Worm (Caenorhabditis elegans) whole organism, L3 larva: Measurements from ENCODE around the gene C10E2.1.

ENCODE experiments used
- R02D3.7 ChIP-seq: fragments of 150-350 bp; optimal IDR thresholded peaks from 2 replicates; lab custom pipeline; 2014; ENCODE audit warnings: missing biosample characterization, missing genetic modification characterization
- ZK546.5 ChIP-seq: sonication (generic microtip); optimal IDR thresholded peaks from 2 replicates; lab custom pipeline; 2017; ENCODE audit warnings: missing biosample characterization, missing genetic modification characterization
- aly-2 ChIP-seq: fragments of 150-350 bp; optimal IDR thresholded peaks from 2 replicates; lab custom pipeline; 2014; ENCODE audit warnings: missing biosample characterization, missing genetic modification characterization
- ama-1 ChIP-seq: fragments of 150-350 bp; optimal IDR thresholded peaks from 2 replicates; lab custom pipeline; 2018
- ceh-16 ChIP-seq: sonication (generic microtip); optimal IDR thresholded peaks from 2 replicates; lab custom pipeline; 2017; ENCODE audit warnings: missing biosample characterization, missing genetic modification characterization
- ceh-28 ChIP-seq: fragments of 150-350 bp; optimal IDR thresholded peaks from 2 replicates; lab custom pipeline; 2014; ENCODE audit warnings: missing biosample characterization, missing genetic modification reagents, missing genetic modification characterization
- ceh-9 ChIP-seq: sonication (generic microtip); optimal IDR thresholded peaks from 2 replicates; lab custom pipeline; 2018; ENCODE audit warnings: missing biosample characterization, missing genetic modification characterization
- daf-12 ChIP-seq: fragments of 150-350 bp; optimal IDR thresholded peaks from 2 replicates; lab custom pipeline; 2014; ENCODE audit warnings: missing biosample characterization, missing genetic modification reagents, missing genetic modification characterization
- egl-27 ChIP-seq: sonication (generic microtip); optimal IDR thresholded peaks from 4 replicates; lab custom pipeline; 2017; ENCODE audit warnings: missing biosample characterization, missing genetic modification reagents, missing genetic modification characterization
- egl-5 ChIP-seq: fragments of 150-350 bp; optimal IDR thresholded peaks from 2 replicates; lab custom pipeline; 2017; ENCODE audit warnings: missing biosample characterization, missing genetic modification reagents, missing genetic modification characterization, inconsistent platforms
- elt-1 ChIP-seq: fragments of 150-350 bp; optimal IDR thresholded peaks from 2 replicates; lab custom pipeline; 2014; ENCODE audit warnings: missing biosample characterization, missing genetic modification characterization
- elt-2 ChIP-seq: sonication (generic microtip); optimal IDR thresholded peaks from 2 replicates; lab custom pipeline; 2016; ENCODE audit warnings: missing genetic modification reagents, mild to moderate bottlenecking, missing genetic modification characterization, missing compliant biosample characterization
- elt-3 ChIP-seq, 3 experiments: fragments of 150-350 bp in 1 of 3; sonication (generic microtip) in 2 of 3; optimal IDR thresholded peaks; 2 replicates in 2 of 3; 4 replicates in 1 of 3; lab custom pipeline; 2014 to 2017; ENCODE audit warnings: missing biosample characterization in 3 of 3, missing genetic modification characterization in 3 of 3
- eor-1 ChIP-seq, 2 experiments: fragments of 150-350 bp; optimal IDR thresholded peaks; 2 replicates each; lab custom pipeline; 2014 to 2018; ENCODE audit warnings: missing biosample characterization in 2 of 2, missing genetic modification characterization in 2 of 2
- fkh-10 ChIP-seq: sonication (generic microtip); optimal IDR thresholded peaks from 2 replicates; lab custom pipeline; 2017; ENCODE audit warnings: missing biosample characterization, missing genetic modification reagents, missing genetic modification characterization
- fkh-2 ChIP-seq: fragments of 150-350 bp; optimal IDR thresholded peaks from 2 replicates; lab custom pipeline; 2014; ENCODE audit warnings: missing biosample characterization, missing genetic modification reagents, missing genetic modification characterization
- fos-1 ChIP-seq: fragments of 150-350 bp; optimal IDR thresholded peaks from 2 replicates; lab custom pipeline; 2014; ENCODE audit warnings: missing biosample characterization, missing genetic modification characterization
- hmg-11 ChIP-seq: sonication (generic microtip); optimal IDR thresholded peaks from 2 replicates; lab custom pipeline; 2016; ENCODE audit warnings: missing genetic modification characterization, missing compliant biosample characterization
- jun-1 ChIP-seq: fragments of 150-350 bp; optimal IDR thresholded peaks from 2 replicates; lab custom pipeline; 2014; ENCODE audit warnings: missing biosample characterization, missing genetic modification reagents, missing genetic modification characterization
- lin-15B ChIP-seq: fragments of 150-350 bp; optimal IDR thresholded peaks from 2 replicates; lab custom pipeline; 2014; ENCODE audit warnings: missing biosample characterization, missing genetic modification characterization
- lin-39 ChIP-seq: fragments of 150-350 bp; optimal IDR thresholded peaks from 2 replicates; lab custom pipeline; 2018; ENCODE audit warnings: missing biosample characterization, missing genetic modification reagents, missing genetic modification characterization
- lsy-12 ChIP-seq: sonication (generic microtip); optimal IDR thresholded peaks from 2 replicates; lab custom pipeline; 2016; ENCODE audit warnings: mild to moderate bottlenecking, missing genetic modification characterization, missing compliant biosample characterization
- mml-1 ChIP-seq: fragments of 150-350 bp; sonication (generic microtip); optimal IDR thresholded peaks from 3 replicates; lab custom pipeline; 2014; ENCODE audit warnings: missing biosample characterization, missing genetic modification characterization
- nfya-1 ChIP-seq: sonication (generic microtip); optimal IDR thresholded peaks from 2 replicates; lab custom pipeline; 2017; ENCODE audit warnings: missing genetic modification characterization, mild to moderate bottlenecking, missing compliant biosample characterization, antibody characterized with exemption, moderate library complexity; ENCODE audit not compliant: insufficient read depth
- nhr-12 ChIP-seq: fragments of 150-350 bp; optimal IDR thresholded peaks from 2 replicates; lab custom pipeline; 2014; ENCODE audit warnings: missing biosample characterization, missing genetic modification characterization
- nhr-23 ChIP-seq: fragments of 150-350 bp; optimal IDR thresholded peaks from 2 replicates; lab custom pipeline; 2014; ENCODE audit warnings: missing biosample characterization, missing genetic modification reagents, missing genetic modification characterization
- nhr-25 ChIP-seq: sonication (generic microtip); optimal IDR thresholded peaks from 2 replicates; lab custom pipeline; 2017; ENCODE audit warnings: missing biosample characterization, missing genetic modification characterization
- nhr-28 ChIP-seq: fragments of 150-350 bp; optimal IDR thresholded peaks from 2 replicates; lab custom pipeline; 2014; ENCODE audit warnings: missing biosample characterization, missing genetic modification characterization
- nhr-43 ChIP-seq: sonication (generic microtip); optimal IDR thresholded peaks from 2 replicates; lab custom pipeline; 2016; ENCODE audit warnings: mild to moderate bottlenecking, missing genetic modification characterization, missing compliant biosample characterization; ENCODE audit not compliant: poor library complexity, severe bottlenecking
- nhr-67 ChIP-seq: fragments of 150-350 bp; optimal IDR thresholded peaks from 2 replicates; lab custom pipeline; 2014; ENCODE audit warnings: missing biosample characterization, missing genetic modification characterization
- nhr-76 ChIP-seq: fragments of 150-350 bp; sonication (generic microtip); optimal IDR thresholded peaks from 5 replicates; lab custom pipeline; 2014; ENCODE audit warnings: missing biosample characterization, missing genetic modification characterization
- pha-4 ChIP-seq: fragments of 150-350 bp; optimal IDR thresholded peaks from 2 replicates; lab custom pipeline; 2014; ENCODE audit warnings: missing biosample characterization, missing genetic modification reagents, missing genetic modification characterization
- pqm-1 ChIP-seq: fragments of 150-350 bp; optimal IDR thresholded peaks from 2 replicates; lab custom pipeline; 2017; ENCODE audit warnings: missing biosample characterization, missing genetic modification characterization, inconsistent platforms
- sea-2 ChIP-seq: fragments of 150-350 bp; sonication (generic microtip); optimal IDR thresholded peaks from 4 replicates; lab custom pipeline; 2014; ENCODE audit warnings: missing biosample characterization, missing genetic modification reagents, missing genetic modification characterization
- skn-1 ChIP-seq: fragments of 150-350 bp; optimal IDR thresholded peaks from 2 replicates; lab custom pipeline; 2014; ENCODE audit warnings: missing biosample characterization, missing genetic modification characterization
- snpc-4 ChIP-seq: fragments of 150-350 bp; optimal IDR thresholded peaks from 2 replicates; lab custom pipeline; 2014; ENCODE audit warnings: missing biosample characterization, missing genetic modification characterization
- unc-39 ChIP-seq: sonication (generic microtip); optimal IDR thresholded peaks from 4 replicates; lab custom pipeline; 2017; ENCODE audit warnings: missing biosample characterization, missing genetic modification characterization
- unc-62 ChIP-seq: fragments of 150-350 bp; sonication (generic microtip); optimal IDR thresholded peaks from 4 replicates; lab custom pipeline; 2014; ENCODE audit warnings: missing biosample characterization, missing genetic modification reagents, missing genetic modification characterization
- zag-1 ChIP-seq: fragments of 150-350 bp; optimal IDR thresholded peaks from 2 replicates; lab custom pipeline; 2014; ENCODE audit warnings: missing biosample characterization, missing genetic modification characterization
- ztf-11 ChIP-seq: fragments of 150-350 bp; optimal IDR thresholded peaks from 2 replicates; lab custom pipeline; 2014; ENCODE audit warnings: missing biosample characterization, missing genetic modification characterization
- ztf-4 ChIP-seq: fragments of 150-350 bp; optimal IDR thresholded peaks from 2 replicates; lab custom pipeline; 2014; ENCODE audit warnings: missing biosample characterization, missing genetic modification characterization

C10E2.1 gene

ce11 chrX:16787152-16787551 lies 24.5 kb downstream of the C10E2.1 start:
- TF ChIP-seq fkh-2 (tag; lab: Kevin White, UChicago) (no peak), ZK546.5 (tag; lab: Kevin White, UChicago) (no peak), hmg-11 (tag; lab: Kevin White, UChicago) (no peak), nhr-67 (no peak), ama-1 (lab: Kevin White, UChicago) (no peak), elt-1 (tag; lab: Kevin White, UChicago) (no peak), lsy-12 (no peak)
- TF ChIP-seq, all 47 proteins: peak for 0

- no peak for TF ChIP-seq nfya-1
- TF ChIP-seq pha-4 (tag; lab: Kevin White, UChicago), result no peak
- no peak for TF ChIP-seq jun-1 (tag; lab: Kevin White, UChicago)
- no peak for TF ChIP-seq sea-2 (GFP tag; lab: Kevin White, UChicago)
- TF ChIP-seq ztf-11 (tag; lab: Kevin White, UChicago), result no peak
Observed at ce11 chrX:16792700-16793176, 30.1 kb downstream of the C10E2.1 start, which contains the start of gene got-1.2. Gene got-1.2 (minus strand): TSS chrX:16793126.

ce11 chrX:16793470-16793869 lies 30.8 kb downstream of the C10E2.1 start:
- no peak for TF ChIP-seq aly-2 (tag; lab: Kevin White, UChicago)
- TF ChIP-seq nfya-1, result peak; percentile 49
- TF ChIP-seq pha-4 (tag; lab: Kevin White, UChicago), result peak; percentile 57
- no peak for TF ChIP-seq snpc-4
- no peak for TF ChIP-seq daf-12
- TF ChIP-seq lsy-12, result no peak
- no peak for TF ChIP-seq nhr-28 (tag; lab: Kevin White, UChicago)
- TF ChIP-seq fkh-2 (tag; lab: Kevin White, UChicago), result no peak
- TF ChIP-seq ceh-28 (tag; lab: Kevin White, UChicago), result no peak
- TF ChIP-seq sea-2 (GFP tag; lab: Kevin White, UChicago), result no peak
- TF ChIP-seq elt-2 (tag; lab: Kevin White, UChicago), result peak; percentile 18
- TF ChIP-seq lin-15B (tag; lab: Kevin White, UChicago), result no peak
- no peak for TF ChIP-seq ceh-16 (tag; lab: Kevin White, UChicago)
- no peak for TF ChIP-seq unc-39 (tag; lab: Kevin White, UChicago)
- no peak for TF ChIP-seq egl-27 (tag; lab: Kevin White, UChicago)
- TF ChIP-seq elt-1 (tag; lab: Kevin White, UChicago), result no peak
- peak; percentile 65 for TF ChIP-seq nhr-43 (tag; lab: Kevin White, UChicago)
- no peak for TF ChIP-seq jun-1 (tag; lab: Kevin White, UChicago)
- no peak for TF ChIP-seq elt-3 (tag; optimal IDR thresholded peaks at IDR 0.05; lab: Kevin White, UChicago)
- TF ChIP-seq nhr-23 (tag; lab: Kevin White, UChicago), result no peak
- no peak for TF ChIP-seq unc-62 (GFP tag; lab: Kevin White, UChicago)
- TF ChIP-seq hmg-11 (tag; lab: Kevin White, UChicago), result peak; percentile 21
- peak; percentile 56 for TF ChIP-seq lin-39
- TF ChIP-seq egl-5, result no peak
- peak; percentile 16 for TF ChIP-seq ama-1 (lab: Kevin White, UChicago)
- no peak for TF ChIP-seq nhr-76
- TF ChIP-seq R02D3.7 (tag; lab: Kevin White, UChicago), result no peak
- TF ChIP-seq, all 47 proteins: peak for 7

- TF ChIP-seq lin-39 (no peak), ceh-16 (tag; lab: Kevin White, UChicago) (peak; percentile 14), nhr-23 (tag; lab: Kevin White, UChicago) (peak; percentile 17), fkh-10 (GFP tag; lab: Kevin White, UChicago) (no peak), elt-1 (tag; lab: Kevin White, UChicago) (peak; percentile 76), nhr-25 (peak; percentile 80)
Observed at ce11 chrX:16795978-16796377, 33.3 kb downstream of the C10E2.1 start, which contains the start of gene aak-2. Gene aak-2 (plus strand): TSS chrX:16796087.

ce11 chrX:16796826-16797225 lies 34.2 kb downstream of the C10E2.1 start:
- no peak for TF ChIP-seq nhr-28 (tag; lab: Kevin White, UChicago)
- no peak for TF ChIP-seq aly-2 (tag; lab: Kevin White, UChicago)
- TF ChIP-seq mml-1, result peak; percentile 66
- TF ChIP-seq ceh-16 (tag; lab: Kevin White, UChicago), result no peak
- no peak for TF ChIP-seq nhr-12
- TF ChIP-seq nhr-67, result no peak
- TF ChIP-seq unc-62 (GFP tag; lab: Kevin White, UChicago), result peak; percentile 66
- TF ChIP-seq ama-1 (lab: Kevin White, UChicago), result peak; percentile 74
- TF ChIP-seq hmg-11 (tag; lab: Kevin White, UChicago), result peak; percentile 72
- TF ChIP-seq zag-1 (tag; lab: Kevin White, UChicago), result no peak
- TF ChIP-seq ztf-4 (tag; lab: Kevin White, UChicago), result peak; percentile 15
- TF ChIP-seq ceh-9 (tag; lab: Kevin White, UChicago), result no peak
- no peak for TF ChIP-seq fos-1 (tag; lab: Kevin White, UChicago)
- peak; percentile 49 for TF ChIP-seq snpc-4
- no peak for TF ChIP-seq unc-39 (tag; lab: Kevin White, UChicago)
- no peak for TF ChIP-seq ztf-11 (tag; lab: Kevin White, UChicago)
- TF ChIP-seq pqm-1 (tag; lab: Kevin White, UChicago), result peak; percentile 84
- peak; percentile 89 for TF ChIP-seq nfya-1
- peak; percentile 96 for TF ChIP-seq egl-5
- TF ChIP-seq eor-1 (tag; optimal IDR thresholded peaks at IDR 0.05; lab: Kevin White, UChicago), result no peak
- peak; percentile 92 for TF ChIP-seq jun-1 (tag; lab: Kevin White, UChicago)
- TF ChIP-seq nhr-43 (tag; lab: Kevin White, UChicago), result peak; percentile 91
- TF ChIP-seq nhr-25, result peak; percentile 95
- TF ChIP-seq sea-2 (GFP tag; lab: Kevin White, UChicago), result peak; percentile 11
- peak; percentile 77 for TF ChIP-seq elt-2 (tag; lab: Kevin White, UChicago)
- TF ChIP-seq skn-1 (tag; lab: Kevin White, UChicago), result peak; percentile 53
- TF ChIP-seq fkh-2 (tag; lab: Kevin White, UChicago), result no peak
